Worm (Caenorhabditis elegans) whole organism, L1 larva: Measurements from ENCODE around the gene C44C10.9.
A peak's percentile ranks its signal among the peaks of the same experiment; 100 is the strongest.

Experiments used
- C04F5.9 ChIP-seq: sonication (generic microtip); optimal IDR thresholded peaks from 2 replicates; lab custom pipeline; 2016; ENCODE audit warnings: missing genetic modification characterization, missing compliant biosample characterization
- ama-1 ChIP-seq: fragments of 150-350 bp; optimal IDR thresholded peaks from 2 replicates; lab custom pipeline; 2014
- lin-35 ChIP-seq, 2 experiments: fragments of 150-350 bp; optimal IDR thresholded peaks; 2 replicates each; lab custom pipeline; 2014; ENCODE audit warnings: missing biosample characterization in 2 of 2, missing genetic modification characterization in 2 of 2, missing genetic modification reagents in 2 of 2
- lin-39 ChIP-seq: fragments of 150-350 bp; optimal IDR thresholded peaks from 2 replicates; lab custom pipeline; 2014; ENCODE audit warnings: missing biosample characterization, missing genetic modification reagents, missing genetic modification characterization
- nhr-12 ChIP-seq: sonication (generic microtip); optimal IDR thresholded peaks from 2 replicates; lab custom pipeline; 2017; ENCODE audit warnings: missing biosample characterization, missing genetic modification characterization
- nhr-47 ChIP-seq: sonication (generic microtip); optimal IDR thresholded peaks from 2 replicates; lab custom pipeline; 2016; ENCODE audit warnings: mild to moderate bottlenecking, missing genetic modification characterization, moderate library complexity, missing compliant biosample characterization
- unc-130 ChIP-seq: fragments of 150-350 bp; optimal IDR thresholded peaks from 2 replicates; lab custom pipeline; 2017; ENCODE audit warnings: missing biosample characterization, missing genetic modification characterization, inconsistent platforms
- ztf-4 ChIP-seq: fragments of 150-350 bp; optimal IDR thresholded peaks from 2 replicates; lab custom pipeline; 2014; ENCODE audit warnings: missing biosample characterization, missing genetic modification characterization

DNA sequence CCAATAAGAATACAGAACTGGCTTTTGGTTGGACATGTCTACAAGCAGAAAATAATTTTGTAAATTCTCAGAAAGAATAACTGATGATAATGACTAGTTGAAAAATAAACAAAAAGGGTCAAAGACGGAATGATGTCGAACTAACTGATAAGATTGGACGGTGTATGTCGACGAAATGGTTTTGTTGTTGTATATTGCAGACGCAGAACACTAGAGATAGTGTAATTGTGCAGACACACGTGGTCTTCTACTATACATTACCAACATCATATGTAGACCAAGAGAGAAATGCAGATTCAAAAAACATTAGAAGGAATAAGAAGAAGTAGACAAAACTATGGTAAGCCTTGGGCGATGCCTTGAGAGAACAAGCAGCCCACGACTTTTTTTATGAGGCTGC, 11.4 kb upstream of the C44C10.9 start, which contains the start of the genes gst-42 and D1053.2:
- TF ChIP-seq ama-1 (no peak), C04F5.9 (tag; lab: Kevin White, UChicago) (no peak), lin-39 (tag; lab: Kevin White, UChicago) (no peak), unc-130 (tag; lab: Kevin White, UChicago) (peak; percentile 47), nhr-12 (tag; lab: Kevin White, UChicago) (no peak), ztf-4 (tag; lab: Kevin White, UChicago) (no peak), nhr-47 (tag; lab: Kevin White, UChicago) (peak; percentile 1), lin-35 (GFP tag; optimal IDR thresholded peaks at IDR 0.05; lab: Kevin White, UChicago) (peak in 1 of 2 experiments; percentile 75)
